Fruit fly (Drosophila melanogaster): Measurements from ENCODE around the gene Nufip.

Gene Nufip

DNA sequence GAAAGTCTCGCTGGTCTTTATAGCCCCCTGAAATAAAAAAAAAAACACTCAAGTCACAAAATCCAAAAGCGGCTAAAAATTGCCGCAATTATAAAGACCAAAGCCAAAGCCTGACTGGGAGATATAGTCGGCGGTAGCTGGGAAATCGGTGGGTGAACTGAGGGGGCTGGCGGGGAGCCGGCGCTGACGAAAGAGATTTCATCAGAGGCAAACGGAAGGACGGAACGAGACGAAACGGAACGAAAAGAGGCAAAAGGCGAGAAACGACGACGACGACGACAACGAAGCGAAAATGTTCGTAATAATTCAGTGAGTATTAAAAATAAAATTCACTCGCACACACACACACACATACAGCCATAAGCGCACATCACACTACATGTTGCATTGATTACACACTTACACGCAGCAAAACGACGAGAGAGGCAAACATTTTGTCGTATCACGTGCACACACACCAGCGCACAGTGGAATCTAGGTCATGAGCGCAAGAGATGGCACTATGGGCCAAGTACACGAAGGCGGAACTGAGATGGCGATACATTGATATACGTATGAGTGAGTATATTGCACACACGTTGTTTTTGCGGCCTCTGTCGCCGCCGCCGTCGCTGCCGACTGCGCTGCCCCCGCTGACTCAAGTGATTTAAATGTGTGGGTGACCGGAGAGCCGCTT lies 10.9 kb upstream of the Nufip start (continued):
- TF ChIP-seq CG15514 (GFP tag; optimal IDR thresholded peaks at IDR 0.05) (no peak), gcm2 (GFP tag; optimal IDR thresholded peaks at IDR 0.05) (peak; percentile 20), gfzf (GFP tag; optimal IDR thresholded peaks at IDR 0.05) (no peak), tio (GFP tag; optimal IDR thresholded peaks at IDR 0.05) (no peak), CG6175 (GFP tag; IDR thresholded peaks at IDR 0.05) (no peak), aop (GFP tag; IDR thresholded peaks at IDR 0.05) (peak; percentile 70; the same call in 1 of the 2 replicates), gce (GFP tag; IDR thresholded peaks at IDR 0.05) (peak; percentile 19; the same call in 1 of the 3 replicates), Lim3 (GFP tag; IDR thresholded peaks at IDR 0.05) (no peak)

DNA sequence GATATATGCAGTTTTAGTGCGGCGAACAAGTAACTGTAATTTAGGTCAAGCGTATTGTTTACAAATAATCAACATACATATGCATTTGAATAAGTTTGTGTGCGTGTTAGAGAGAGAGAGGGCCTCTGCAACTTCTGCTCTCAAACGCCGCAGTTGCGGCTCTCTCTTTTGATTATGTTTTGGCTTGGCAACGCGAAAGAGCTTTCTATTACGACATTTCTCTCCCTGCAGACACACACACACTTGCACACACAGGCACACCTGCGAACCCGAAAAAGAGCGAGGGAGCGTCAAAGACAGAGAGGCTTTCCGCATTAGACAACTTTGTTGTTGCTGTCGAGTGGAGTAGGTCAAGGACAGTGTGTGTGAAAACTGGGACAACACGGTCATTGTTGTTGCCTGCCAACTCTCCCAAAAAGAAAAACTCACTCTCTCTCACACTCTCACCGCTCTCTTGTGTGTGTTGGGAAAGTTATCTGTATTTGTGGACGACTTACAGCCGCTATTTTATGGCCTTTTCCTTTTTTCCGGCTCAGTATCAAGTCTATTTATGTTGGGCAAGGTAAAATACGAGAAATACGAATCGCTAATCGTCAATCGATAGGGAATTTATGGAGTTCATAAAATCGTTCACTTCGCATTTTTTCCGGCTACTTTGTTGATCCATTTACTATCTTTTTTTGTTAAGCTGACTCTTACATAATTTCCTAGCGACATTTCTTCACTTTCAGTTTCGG lies 9.1 kb upstream of the Nufip start:
- TF ChIP-seq zen (tag; optimal IDR thresholded peaks at IDR 0.05) (no peak), lov (optimal IDR thresholded peaks at IDR 0.05) (no peak), lov (GFP tag; IDR thresholded peaks at IDR 0.05) (0 out of 3 replicates have a peak, but pooled peaks have one; percentile 68), pros (GFP tag; optimal IDR thresholded peaks at IDR 0.05) (peak; percentile 48), Deaf1 (tag; optimal IDR thresholded peaks at IDR 0.05) (peak; percentile 80), CG9727 (GFP tag; optimal IDR thresholded peaks at IDR 0.05) (no peak), ci (GFP tag; IDR thresholded peaks at IDR 0.05) (peak; percentile 54; the same call in 2 of the 3 replicates), E2f2 (GFP tag; IDR thresholded peaks at IDR 0.05) (no peak), CG34376 (GFP tag; optimal IDR thresholded peaks at IDR 0.05) (peak; percentile 7), da (GFP tag; optimal IDR thresholded peaks at IDR 0.05) (no peak), YL-1 (GFP tag; optimal IDR thresholded peaks at IDR 0.05) (no peak), Hr39 (optimal IDR thresholded peaks at IDR 0.05) (no peak), CG7357 (GFP tag; IDR thresholded peaks at IDR 0.05) (no peak), D19B (GFP tag; optimal IDR thresholded peaks at IDR 0.05) (no peak), mirr (GFP tag; optimal IDR thresholded peaks at IDR 0.05) (peak; percentile 15), ham (GFP tag; IDR thresholded peaks at IDR 0.05) (no peak), cg (GFP tag; optimal IDR thresholded peaks at IDR 0.05) (peak; percentile 93), bbx (GFP tag; IDR thresholded peaks at IDR 0.05; ENCODE audit: partially characterized antibody) (no peak), slou (GFP tag; optimal IDR thresholded peaks at IDR 0.05) (no peak), CG4282 (GFP tag; optimal IDR thresholded peaks at IDR 0.05) (no peak), CG7963 (GFP tag; IDR thresholded peaks at IDR 0.05; ENCODE audit: partially characterized antibody) (no peak), Mad (GFP tag; optimal IDR thresholded peaks at IDR 0.05) (no peak), sr (GFP tag; IDR thresholded peaks at IDR 0.05) (peak; percentile 27; the same call in 1 of the 3 replicates), CG14860 (GFP tag; IDR thresholded peaks at IDR 0.05; ENCODE audit: partially characterized antibody) (no peak), CG13296 (GFP tag; optimal IDR thresholded peaks at IDR 0.05) (no peak), sd (tag; optimal IDR thresholded peaks at IDR 0.05) (peak; percentile 3), CG10543 (GFP tag; optimal IDR thresholded peaks at IDR 0.05) (peak; percentile 7), CG16779 (GFP tag; IDR thresholded peaks at IDR 0.05) (no peak), CG17385 (GFP tag; optimal IDR thresholded peaks at IDR 0.05) (peak; percentile 11), nom (GFP tag; optimal IDR thresholded peaks at IDR 0.05) (no peak), rib (GFP tag; IDR thresholded peaks at IDR 0.05) (no peak), sna (GFP tag; IDR thresholded peaks at IDR 0.05; ENCODE audit: partially characterized antibody) (peak; percentile 52; the same call in 1 of the 2 replicates), CG2712 (tag; optimal IDR thresholded peaks at IDR 0.05) (no peak), chinmo (GFP tag; IDR thresholded peaks at IDR 0.05; ENCODE audit: partially characterized antibody) (peak; percentile 95), slbo (GFP tag; IDR thresholded peaks at IDR 0.05) (peak; percentile 27; the same call in 1 of the 2 replicates), fd102C (GFP tag; optimal IDR thresholded peaks at IDR 0.05) (no peak), vvl (GFP tag; IDR thresholded peaks at IDR 0.05) (peak; percentile 57), CTCF (GFP tag; optimal IDR thresholded peaks at IDR 0.05) (no peak), ftz-f1 (GFP tag; optimal IDR thresholded peaks at IDR 0.05) (peak; percentile 98), gsb (GFP tag; IDR thresholded peaks at IDR 0.05) (no peak)

All from whole organism, embryonic.